Worm (Caenorhabditis elegans): Measurements from ENCODE around the gene mtx-2.

Gene mtx-2

ce11 chrIII:7769965-7770364 is 6.6 kb upstream of the mtx-2 start, which contains the start of gene snu-23 (continued):
- TF ChIP-seq nhr-20 (tag; optimal IDR thresholded peaks at IDR 0.05) (no peak), fkh-10 (GFP tag; optimal IDR thresholded peaks at IDR 0.05) (no peak), snu-23 (GFP tag; optimal IDR thresholded peaks at IDR 0.05) (peak; percentile 35), tbx-2 (tag; optimal IDR thresholded peaks at IDR 0.05) (no peak), nhr-85 (tag) (no peak), lin-39 (tag; optimal IDR thresholded peaks at IDR 0.05) (no peak), pag-3 (tag; optimal IDR thresholded peaks at IDR 0.05; ENCODE audit: borderline replicate concordance, insufficient read depth) (no peak), unc-30 (tag; optimal IDR thresholded peaks at IDR 0.05) (no peak), dsc-1 (tag; optimal IDR thresholded peaks at IDR 0.05) (no peak), lin-35 (GFP tag; optimal IDR thresholded peaks at IDR 0.05) (peak; percentile 58 to 59), ama-1 (optimal IDR thresholded peaks at IDR 0.05) (no peak), ceh-8 (GFP tag; optimal IDR thresholded peaks at IDR 0.05) (no peak), ztf-4 (tag; optimal IDR thresholded peaks at IDR 0.05) (no peak), ces-1 (GFP tag; optimal IDR thresholded peaks at IDR 0.05) (no peak), lsy-2 (tag; optimal IDR thresholded peaks at IDR 0.05) (peak; percentile 84 to 97), fkh-4 (tag; optimal IDR thresholded peaks at IDR 0.05; ENCODE audit: borderline replicate concordance) (no peak), irx-1 (tag; optimal IDR thresholded peaks at IDR 0.05) (no peak), lin-14 (GFP tag; optimal IDR thresholded peaks at IDR 0.05) (peak; percentile 24), dpl-1 (GFP tag; optimal IDR thresholded peaks at IDR 0.05) (peak; percentile 10 to 48 (median 17)), unc-130 (tag; optimal IDR thresholded peaks at IDR 0.05) (peak; percentile 35), elt-3 (tag; optimal IDR thresholded peaks at IDR 0.05) (no peak), ets-5 (GFP tag; IDR thresholded peaks at IDR 0.05) (no peak), mab-9 (GFP tag; IDR thresholded peaks at IDR 0.05) (no peak), efl-1 (optimal IDR thresholded peaks at IDR 0.05) (peak; percentile 42 to 43), efl-1 (GFP tag; optimal IDR thresholded peaks at IDR 0.05 in 1 of 2) (peak; percentile 48 to 93), tlp-1 (tag; optimal IDR thresholded peaks at IDR 0.05) (no peak), blmp-1 (tag; optimal IDR thresholded peaks at IDR 0.05) (peak; percentile 11), nhr-28 (tag; optimal IDR thresholded peaks at IDR 0.05) (no peak), jun-1 (tag; optimal IDR thresholded peaks at IDR 0.05) (no peak), mdl-1 (tag; optimal IDR thresholded peaks at IDR 0.05) (peak in 1 of 2 experiments; percentile 15), pqm-1 (tag; optimal IDR thresholded peaks at IDR 0.05) (no peak)

ce11 chrIII:7768963-7769362 is 5.6 kb upstream of the mtx-2 start, which contains the start of gene ZK686.3:
ZK686.3 (minus strand) TSS chrIII:7769063.
- no peak for TF ChIP-seq nhr-12 (tag; optimal IDR thresholded peaks at IDR 0.05)
- no peak for TF ChIP-seq sptf-1 (tag; optimal IDR thresholded peaks at IDR 0.05)
- no peak for TF ChIP-seq C34B4.2 (tag; optimal IDR thresholded peaks at IDR 0.05)
- TF ChIP-seq mep-1 (tag; optimal IDR thresholded peaks at IDR 0.05): no peak
- TF ChIP-seq hpl-2 (GFP tag; optimal IDR thresholded peaks at IDR 0.05): no peak
- no peak for TF ChIP-seq fkh-4 (tag; optimal IDR thresholded peaks at IDR 0.05; ENCODE audit: borderline replicate concordance)
- no peak for TF ChIP-seq jun-1 (tag; optimal IDR thresholded peaks at IDR 0.05)
- no peak for TF ChIP-seq sox-4 (tag; optimal IDR thresholded peaks at IDR 0.05)
- TF ChIP-seq xbp-1 (tag; optimal IDR thresholded peaks at IDR 0.05): no peak
- no peak for TF ChIP-seq nhr-237 (tag; optimal IDR thresholded peaks at IDR 0.05)
- no peak for TF ChIP-seq elt-3 (tag; optimal IDR thresholded peaks at IDR 0.05)
- no peak for TF ChIP-seq lin-13 (GFP tag; optimal IDR thresholded peaks at IDR 0.05)
- no peak for TF ChIP-seq lin-35 (GFP tag; optimal IDR thresholded peaks at IDR 0.05)
- TF ChIP-seq tbx-2 (tag; optimal IDR thresholded peaks at IDR 0.05): no peak

DNA sequence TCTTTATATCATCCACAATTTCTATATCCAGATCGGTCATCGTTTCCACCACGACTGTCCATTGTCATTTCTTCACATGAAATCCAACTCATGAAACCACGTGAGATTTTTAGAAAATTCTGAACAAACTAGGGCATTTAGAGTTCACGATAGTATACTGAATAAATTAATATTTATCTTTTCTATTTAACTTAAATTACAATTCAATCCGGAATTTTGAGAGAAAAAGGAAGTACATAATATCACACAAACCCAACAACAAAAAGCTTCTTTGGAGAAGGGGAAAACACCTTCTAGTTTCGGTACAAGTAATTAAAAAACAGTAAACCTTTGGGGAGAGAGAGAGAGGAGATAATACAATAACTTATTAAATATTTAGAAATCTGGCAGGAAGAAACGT is 4.0 kb upstream of the mtx-2 start, which contains the start of gene ZK686.5:
Gene ZK686.5 (minus strand): TSS at position 101 of the 400 bp plus-strand sequence.
- no peak for TF ChIP-seq nhr-77 (tag; optimal IDR thresholded peaks at IDR 0.05)
